Fruit fly (Drosophila melanogaster): ENCODE results near the gene Trxr2.

DNA sequence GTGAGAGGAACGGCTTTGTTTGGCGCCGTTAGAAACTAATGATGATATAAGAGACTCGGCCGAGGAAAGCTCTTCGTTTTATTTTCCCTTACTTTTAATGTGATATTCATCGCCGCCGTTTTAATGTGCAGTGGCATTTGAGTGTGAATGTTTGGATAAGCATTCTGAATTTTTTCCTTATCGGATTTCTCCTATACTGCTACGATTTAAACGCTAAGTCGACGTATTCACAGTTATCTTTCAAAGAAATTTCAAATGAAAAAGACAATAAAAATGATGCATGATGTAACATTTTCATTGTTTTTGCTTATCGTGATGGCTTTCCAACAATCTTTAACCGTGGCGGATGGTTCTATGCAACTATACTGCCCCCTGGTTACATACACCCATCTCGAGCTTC, 48.7 kb upstream of the Trxr2 start, which contains the start of gene CG43312:
- TF ChIP-seq CTCF (optimal IDR thresholded peaks at IDR 0.05) (no peak), CG8478 (optimal IDR thresholded peaks at IDR 0.05) (no peak)

Data from S2 (cell line).